Worm (Caenorhabditis elegans): ENCODE results near the gene egli-1.

Gene egli-1

DNA sequence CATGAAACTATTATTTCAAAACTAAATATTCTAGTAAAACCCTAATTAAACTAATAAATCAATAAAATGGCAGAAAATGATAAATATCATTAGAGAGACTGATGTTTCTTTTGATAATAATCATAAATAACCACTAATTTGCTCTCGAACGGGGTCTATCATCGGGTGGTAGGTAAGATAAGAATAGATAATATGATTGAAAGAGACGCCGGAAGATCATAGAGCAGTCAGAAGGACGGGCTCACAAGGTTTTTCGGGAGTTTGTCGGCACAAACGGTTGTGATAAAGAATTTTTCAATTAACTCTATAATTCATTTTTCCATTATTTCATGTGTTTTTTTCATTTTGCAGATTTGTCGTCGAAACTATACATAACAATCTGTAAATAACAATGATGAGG is 22.7 kb upstream of the egli-1 start:
- TF ChIP-seq nhr-20 (tag; optimal IDR thresholded peaks at IDR 0.05) (peak; percentile 12), nhr-90 (tag; optimal IDR thresholded peaks at IDR 0.05; ENCODE audit: poor library complexity) (peak; percentile 13), pqm-1 (tag; optimal IDR thresholded peaks at IDR 0.05) (peak; percentile 3), elt-2 (tag; optimal IDR thresholded peaks at IDR 0.05) (peak; percentile 83), snu-23 (GFP tag; optimal IDR thresholded peaks at IDR 0.05) (no peak), irx-1 (tag; optimal IDR thresholded peaks at IDR 0.05) (no peak), lin-14 (GFP tag; optimal IDR thresholded peaks at IDR 0.05) (peak; percentile 27)

DNA sequence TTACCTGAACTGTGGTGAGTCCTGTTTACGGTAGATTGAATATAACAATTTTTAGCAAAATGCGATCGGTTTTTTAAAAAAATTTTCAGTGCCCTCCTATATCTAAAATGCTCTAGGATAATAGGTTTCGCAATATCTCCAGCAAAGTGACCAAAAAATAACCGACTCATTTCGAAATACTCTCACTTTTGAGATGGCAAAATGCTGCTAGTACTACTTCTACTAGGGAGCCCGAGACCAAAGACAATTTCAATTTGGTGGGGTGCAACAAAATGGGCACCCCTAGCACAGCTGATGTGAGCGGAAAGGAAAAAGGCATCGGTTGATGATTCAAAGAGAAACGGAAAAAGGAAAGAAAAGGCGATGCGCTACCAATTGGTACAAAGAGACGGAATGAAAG is 20.2 kb upstream of the egli-1 start:
- TF ChIP-seq ceh-82 (tag; optimal IDR thresholded peaks at IDR 0.05) (peak in 1 of 3 experiments; percentile 15), sox-4 (tag; optimal IDR thresholded peaks at IDR 0.05) (no peak), lin-14 (GFP tag; optimal IDR thresholded peaks at IDR 0.05) (peak; percentile 24), nhr-11 (tag; optimal IDR thresholded peaks at IDR 0.05) (no peak), C04F5.9 (tag; optimal IDR thresholded peaks at IDR 0.05) (no peak), skn-1 (tag; optimal IDR thresholded peaks at IDR 0.05) (peak; percentile 1)

DNA sequence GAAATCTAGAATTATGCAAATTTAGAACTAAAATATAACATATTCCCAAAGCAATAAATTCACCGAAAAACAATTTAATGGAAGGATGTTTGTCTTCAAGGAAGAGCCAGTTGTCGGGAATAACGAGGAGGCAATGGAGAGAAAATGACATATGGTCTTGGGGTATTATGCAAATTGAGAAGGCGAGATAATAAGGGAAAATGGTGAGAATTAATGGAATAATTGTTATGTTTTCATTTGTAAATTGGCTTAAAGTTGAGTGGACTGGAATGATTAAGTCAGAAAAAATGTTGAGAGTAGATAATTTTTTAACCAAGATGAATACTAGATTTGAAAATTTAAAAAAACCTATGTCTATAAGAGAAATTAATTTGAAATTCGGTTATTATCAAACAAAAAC is 18.9 kb upstream of the egli-1 start:
- TF ChIP-seq mdl-1 (tag; optimal IDR thresholded peaks at IDR 0.05) (no peak), rnt-1 (tag; optimal IDR thresholded peaks at IDR 0.05) (no peak), nhr-12 (tag; optimal IDR thresholded peaks at IDR 0.05) (no peak), lin-13 (GFP tag; optimal IDR thresholded peaks at IDR 0.05) (no peak), nhr-77 (tag; optimal IDR thresholded peaks at IDR 0.05) (no peak), grh-1 (GFP tag; IDR thresholded peaks at IDR 0.05) (no peak), nhr-237 (tag; optimal IDR thresholded peaks at IDR 0.05) (no peak), efl-1 (optimal IDR thresholded peaks at IDR 0.05) (no peak), efl-1 (GFP tag; optimal IDR thresholded peaks at IDR 0.05 in 1 of 2) (no peak), lsy-2 (tag; optimal IDR thresholded peaks at IDR 0.05) (no peak), ama-1 (optimal IDR thresholded peaks at IDR 0.05) (no peak), skn-1 (tag; optimal IDR thresholded peaks at IDR 0.05) (no peak), nhr-19 (GFP tag; conservative IDR thresholded peaks at IDR 0.05) (no peak), unc-130 (tag; optimal IDR thresholded peaks at IDR 0.05) (no peak), ztf-4 (tag; optimal IDR thresholded peaks at IDR 0.05) (no peak), sup-37 (GFP tag; optimal IDR thresholded peaks at IDR 0.05) (no peak), irx-1 (tag; optimal IDR thresholded peaks at IDR 0.05) (no peak), unc-86 (tag; optimal IDR thresholded peaks at IDR 0.05) (no peak), nhr-11 (tag; optimal IDR thresholded peaks at IDR 0.05) (no peak), pqm-1 (tag; optimal IDR thresholded peaks at IDR 0.05) (no peak), lin-39 (tag; optimal IDR thresholded peaks at IDR 0.05) (no peak)

DNA sequence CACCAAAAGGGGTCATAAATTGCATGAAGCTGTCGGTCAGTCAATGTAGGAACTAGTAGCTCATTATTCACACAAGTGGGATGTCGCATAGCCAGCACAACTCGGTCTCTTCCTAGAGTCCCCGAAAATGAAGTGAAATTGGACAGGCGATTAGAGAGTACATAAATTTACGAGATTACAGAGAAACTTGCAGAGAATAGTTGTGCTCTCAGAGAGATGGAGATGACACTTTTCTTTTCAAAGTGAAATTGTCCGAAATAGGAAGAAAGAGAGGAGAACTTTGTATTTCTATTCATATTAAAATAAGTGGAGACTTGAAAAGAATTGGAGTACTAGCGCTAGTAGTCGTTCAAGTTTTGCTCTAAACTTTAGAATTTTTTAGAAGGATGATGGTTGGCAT is 18.2 kb upstream of the egli-1 start:
- TF ChIP-seq F16B12.6 (tag; optimal IDR thresholded peaks at IDR 0.05): no peak
- TF ChIP-seq elt-3 (tag; optimal IDR thresholded peaks at IDR 0.05): no peak
- no peak for TF ChIP-seq vab-15 (tag; optimal IDR thresholded peaks at IDR 0.05)
- peak; percentile 61 for TF ChIP-seq lin-14 (GFP tag; optimal IDR thresholded peaks at IDR 0.05)
- TF ChIP-seq hlh-4 (tag; optimal IDR thresholded peaks at IDR 0.05): no peak
- TF ChIP-seq efl-1 (optimal IDR thresholded peaks at IDR 0.05): no peak
- TF ChIP-seq efl-1 (GFP tag; optimal IDR thresholded peaks at IDR 0.05 in 1 of 2): peak in 1 of 2 experiments; percentile 84
- no peak for TF ChIP-seq nhr-11 (tag; optimal IDR thresholded peaks at IDR 0.05)
- TF ChIP-seq dpl-1 (GFP tag; optimal IDR thresholded peaks at IDR 0.05): no peak
- TF ChIP-seq snu-23 (GFP tag; optimal IDR thresholded peaks at IDR 0.05): no peak
- TF ChIP-seq snpc-4 (tag; optimal IDR thresholded peaks at IDR 0.05): peak; percentile 5
- no peak for TF ChIP-seq swsn-7 (tag; optimal IDR thresholded peaks at IDR 0.05)
- no peak for TF ChIP-seq alr-1 (tag; optimal IDR thresholded peaks at IDR 0.05; ENCODE audit: borderline replicate concordance)
- TF ChIP-seq nhr-237 (tag; optimal IDR thresholded peaks at IDR 0.05): no peak

Measured in whole organism, L1 larva.